Worm (Caenorhabditis elegans) whole organism, L4 larva: ENCODE measurements around the gene F57C7.4.

Source experiments
- dmd-8 ChIP-seq: fragments of 200-800 bp; sonication (Bioruptor generic); IDR thresholded peaks from 2 replicates; pipeline ENCODE4 v1.3.6; 2022; ENCODE audit warnings: missing genetic modification characterization, missing compliant biosample characterization
- dmd-9 ChIP-seq: fragments of 200-800 bp; sonication (Bioruptor generic); IDR thresholded peaks from 2 replicates; pipeline ENCODE4 v1.3.6; 2022; ENCODE audit warnings: missing genetic modification reagents, missing genetic modification characterization, missing compliant biosample characterization
- egl-27 ChIP-seq: sonication (generic microtip); optimal IDR thresholded peaks from 3 replicates; lab custom pipeline; 2017; ENCODE audit warnings: missing biosample characterization, missing genetic modification reagents, missing genetic modification characterization
- fos-1 ChIP-seq: fragments of 150-350 bp; optimal IDR thresholded peaks from 2 replicates; lab custom pipeline; 2014; ENCODE audit warnings: missing biosample characterization, missing genetic modification characterization
- nhr-11 ChIP-seq: fragments of 150-350 bp; optimal IDR thresholded peaks from 2 replicates; lab custom pipeline; 2014; ENCODE audit warnings: missing biosample characterization, missing genetic modification characterization
- nhr-6 ChIP-seq: fragments of 150-350 bp; optimal IDR thresholded peaks from 2 replicates; lab custom pipeline; 2014; ENCODE audit warnings: missing biosample characterization, missing genetic modification characterization
- nhr-77 ChIP-seq: fragments of 150-350 bp; optimal IDR thresholded peaks from 2 replicates; lab custom pipeline; 2014; ENCODE audit warnings: missing biosample characterization, missing genetic modification characterization
- unc-62 ChIP-seq, 3 experiments: fragments of 150-350 bp in 1 of 3; sonication (generic microtip); optimal IDR thresholded peaks in 2 of 3; peaks in 1 of 3; 1 replicate in 1 of 3; 2 replicates in 2 of 3; lab custom pipeline; 2014 to 2017; ENCODE audit warnings: missing biosample characterization in 3 of 3, missing genetic modification characterization in 3 of 3, missing genetic modification reagents in 3 of 3, missing genotype in 1 of 3

- TF ChIP-seq unc-62 (GFP tag; optimal IDR thresholded peaks at IDR 0.05 in 1 of 2; lab: Kevin White, UChicago) = no peak
- no peak for TF ChIP-seq unc-62 (tag; optimal IDR thresholded peaks at IDR 0.05; lab: Kevin White, UChicago)
- TF ChIP-seq nhr-11 = no peak
- no peak for TF ChIP-seq dmd-8 (GFP tag; lab: Robert Waterston, UW)
- no peak for TF ChIP-seq nhr-6 (tag; lab: Kevin White, UChicago)
- TF ChIP-seq egl-27 (tag; lab: Kevin White, UChicago) = no peak
- no peak for TF ChIP-seq dmd-9 (GFP tag; lab: Robert Waterston, UW)
- no peak for TF ChIP-seq fos-1 (tag; lab: Kevin White, UChicago)
- no peak for TF ChIP-seq nhr-77 (tag; lab: Kevin White, UChicago)
Measured at ce11 chrX:10590772-10591171, 1.4 kb upstream of the F57C7.4 start.
